Worm (Caenorhabditis elegans) whole organism, L1 larva: ENCODE measurements around the gene pfd-2.

ENCODE experiments used
- alr-1 ChIP-seq: fragments of 200-800 bp; sonication (Bioruptor generic); optimal IDR thresholded peaks from 2 replicates; lab custom pipeline; 2018; ENCODE audit warnings: borderline replicate concordance, mild to moderate bottlenecking, missing genetic modification characterization, missing compliant biosample characterization
- ama-1 ChIP-seq: fragments of 150-350 bp; optimal IDR thresholded peaks from 2 replicates; lab custom pipeline; 2014
- blmp-1 ChIP-seq: fragments of 150-350 bp; optimal IDR thresholded peaks from 2 replicates; lab custom pipeline; 2014; ENCODE audit warnings: missing biosample characterization, missing genetic modification characterization
- egl-13 ChIP-seq: sonication (generic microtip); optimal IDR thresholded peaks from 2 replicates; lab custom pipeline; 2016; ENCODE audit warnings: missing genotype, missing genetic modification reagents, missing genetic modification characterization, missing compliant biosample characterization
- fkh-10 ChIP-seq: sonication (generic microtip); optimal IDR thresholded peaks from 2 replicates; lab custom pipeline; 2017; ENCODE audit warnings: missing biosample characterization, missing genetic modification reagents, missing genetic modification characterization
- lir-3 ChIP-seq: sonication (generic microtip); optimal IDR thresholded peaks from 2 replicates; lab custom pipeline; 2016; ENCODE audit warnings: mild to moderate bottlenecking, missing genetic modification characterization, moderate library complexity, missing compliant biosample characterization; ENCODE audit not compliant: poor library complexity
- pax-3 ChIP-seq: fragments of 200-800 bp; sonication (Bioruptor generic); optimal IDR thresholded peaks from 2 replicates; lab custom pipeline; 2018; ENCODE audit warnings: mild to moderate bottlenecking, missing genetic modification characterization, moderate library complexity, missing compliant biosample characterization
- snpc-4 ChIP-seq: fragments of 150-350 bp; optimal IDR thresholded peaks from 2 replicates; lab custom pipeline; 2014; ENCODE audit warnings: missing biosample characterization, missing genetic modification characterization
- tlp-1 ChIP-seq: fragments of 150-350 bp; optimal IDR thresholded peaks from 2 replicates; lab custom pipeline; 2014; ENCODE audit warnings: missing biosample characterization, missing genetic modification characterization
- unc-130 ChIP-seq: fragments of 150-350 bp; optimal IDR thresholded peaks from 2 replicates; lab custom pipeline; 2017; ENCODE audit warnings: missing biosample characterization, missing genetic modification characterization, inconsistent platforms
- unc-62 ChIP-seq: fragments of 150-350 bp; optimal IDR thresholded peaks from 2 replicates; lab custom pipeline; 2014; ENCODE audit warnings: missing biosample characterization, missing genetic modification reagents, missing genetic modification characterization
- zag-1 ChIP-seq: fragments of 150-350 bp; optimal IDR thresholded peaks from 2 replicates; lab custom pipeline; 2014; ENCODE audit warnings: missing biosample characterization, missing genetic modification characterization
- ztf-11 ChIP-seq, 2 experiments: sonication (generic microtip); optimal IDR thresholded peaks; 2 replicates each; lab custom pipeline; 2016 to 2017; ENCODE audit warnings: missing genetic modification characterization in 2 of 2, missing biosample characterization in 1 of 2, missing compliant biosample characterization in 1 of 2

ce11 chrII:4359219-4359618 is 32.7 kb downstream of the pfd-2 start:
- no peak for TF ChIP-seq unc-130 (tag; lab: Kevin White, UChicago)
- no peak for TF ChIP-seq unc-62
- no peak for TF ChIP-seq lir-3 (tag; lab: Kevin White, UChicago)
- TF ChIP-seq ama-1 (lab: Kevin White, UChicago) = no peak
- no peak for TF ChIP-seq zag-1
- no peak for TF ChIP-seq ztf-11 (tag; optimal IDR thresholded peaks at IDR 0.05; lab: Kevin White, UChicago)
- TF ChIP-seq egl-13 = no peak
- no peak for TF ChIP-seq snpc-4 (tag; lab: Kevin White, UChicago)
- TF ChIP-seq pax-3 (tag; lab: Kevin White, UChicago) = no peak
- TF ChIP-seq fkh-10 (GFP tag; lab: Kevin White, UChicago) = no peak
- TF ChIP-seq tlp-1 (tag; lab: Kevin White, UChicago) = no peak
- TF ChIP-seq alr-1 (tag; lab: Kevin White, UChicago) = no peak
- TF ChIP-seq blmp-1 (tag; lab: Kevin White, UChicago) = no peak
